Worm (Caenorhabditis elegans) whole organism, late embryonic: ENCODE measurements around the gene T22G5.1.

ENCODE experiments used
- C08G9.2 ChIP-seq: sonication (generic microtip); optimal IDR thresholded peaks from 2 replicates; lab custom pipeline; 2016; ENCODE audit warnings: mild to moderate bottlenecking, missing genetic modification characterization, moderate library complexity, missing compliant biosample characterization
- F13H6.1 ChIP-seq: sonication (generic microtip); optimal IDR thresholded peaks from 2 replicates; lab custom pipeline; 2016; ENCODE audit warnings: missing genetic modification characterization, missing compliant biosample characterization
- K02D7.2 ChIP-seq: sonication (generic microtip); optimal IDR thresholded peaks from 2 replicates; lab custom pipeline; 2017; ENCODE audit warnings: mild to moderate bottlenecking, missing genetic modification characterization, missing compliant biosample characterization
- K09A11.1 ChIP-seq: sonication (generic microtip); optimal IDR thresholded peaks from 2 replicates; lab custom pipeline; 2017; ENCODE audit warnings: antibody characterized with exemption, mild to moderate bottlenecking, missing genetic modification characterization, missing compliant biosample characterization; ENCODE audit not compliant: insufficient read depth
- T23F11.4 ChIP-seq: fragments of 200-800 bp; sonication (Bioruptor generic); optimal IDR thresholded peaks from 2 replicates; lab custom pipeline; 2018; ENCODE audit warnings: mild to moderate bottlenecking, missing genetic modification characterization, missing compliant biosample characterization
- ahr-1 ChIP-seq: sonication (generic microtip); optimal IDR thresholded peaks from 2 replicates; lab custom pipeline; 2016; ENCODE audit warnings: missing genetic modification characterization, missing compliant biosample characterization
- ceh-18 ChIP-seq: sonication (generic microtip); optimal IDR thresholded peaks from 2 replicates; lab custom pipeline; 2016; ENCODE audit warnings: missing genetic modification characterization, missing compliant biosample characterization
- ceh-22 ChIP-seq: sonication (generic microtip); optimal IDR thresholded peaks from 2 replicates; lab custom pipeline; 2017; ENCODE audit warnings: missing biosample characterization, missing genetic modification characterization
- ceh-24 ChIP-seq: sonication (generic microtip); optimal IDR thresholded peaks from 2 replicates; lab custom pipeline; 2016; ENCODE audit warnings: mild to moderate bottlenecking, missing genetic modification characterization, missing compliant biosample characterization
- ceh-31 ChIP-seq: sonication (generic microtip); optimal IDR thresholded peaks from 2 replicates; lab custom pipeline; 2016; ENCODE audit warnings: missing genetic modification characterization, missing compliant biosample characterization
- ceh-45 ChIP-seq: fragments of 200-800 bp; sonication (Bioruptor generic); IDR thresholded peaks from 2 replicates; pipeline ENCODE4 v1.3.6; 2022; ENCODE audit warnings: missing genetic modification reagents, missing genetic modification characterization, missing compliant biosample characterization
- ceh-6 ChIP-seq: fragments of 200-800 bp; sonication (Bioruptor generic); optimal IDR thresholded peaks from 2 replicates; lab custom pipeline; 2018; ENCODE audit warnings: mild to moderate bottlenecking, missing genetic modification characterization, missing compliant biosample characterization
- ceh-9 ChIP-seq: sonication (generic microtip); optimal IDR thresholded peaks from 2 replicates; lab custom pipeline; 2016; ENCODE audit warnings: mild to moderate bottlenecking, missing genetic modification characterization, inconsistent platforms, missing compliant biosample characterization
- che-1 ChIP-seq: sonication (generic microtip); optimal IDR thresholded peaks from 2 replicates; lab custom pipeline; 2016; ENCODE audit warnings: mild to moderate bottlenecking, missing genetic modification characterization, missing compliant biosample characterization
- dve-1 ChIP-seq: sonication (generic microtip); optimal IDR thresholded peaks from 2 replicates; lab custom pipeline; 2017; ENCODE audit warnings: antibody characterized with exemption, mild to moderate bottlenecking, missing genetic modification characterization, missing compliant biosample characterization
- elt-4 ChIP-seq: sonication (generic microtip); optimal IDR thresholded peaks from 2 replicates; lab custom pipeline; 2016; ENCODE audit warnings: missing genetic modification characterization, missing compliant biosample characterization
- ets-4 ChIP-seq: sonication (generic microtip); optimal IDR thresholded peaks from 2 replicates; lab custom pipeline; 2016; ENCODE audit warnings: missing genetic modification characterization, missing compliant biosample characterization
- fax-1 ChIP-seq: sonication (generic microtip); optimal IDR thresholded peaks from 2 replicates; lab custom pipeline; 2016; ENCODE audit warnings: missing genotype, missing genetic modification characterization, missing compliant biosample characterization
- fkh-10 ChIP-seq: fragments of 150-350 bp; optimal IDR thresholded peaks from 2 replicates; lab custom pipeline; 2014; ENCODE audit warnings: missing biosample characterization, missing genetic modification reagents, missing genetic modification characterization
- fkh-6 ChIP-seq: sonication (generic microtip); optimal IDR thresholded peaks from 2 replicates; lab custom pipeline; 2016; ENCODE audit warnings: missing genetic modification characterization, missing compliant biosample characterization
- hlh-15 ChIP-seq: sonication (generic microtip); optimal IDR thresholded peaks from 2 replicates; lab custom pipeline; 2016; ENCODE audit warnings: missing genetic modification characterization, missing compliant biosample characterization
- hlh-30 ChIP-seq: sonication (generic microtip); optimal IDR thresholded peaks from 2 replicates; lab custom pipeline; 2017; ENCODE audit warnings: antibody characterized with exemption, missing genetic modification characterization, missing compliant biosample characterization; ENCODE audit not compliant: insufficient read depth
- hlh-6 ChIP-seq: sonication (generic microtip); optimal IDR thresholded peaks from 2 replicates; lab custom pipeline; 2016; ENCODE audit warnings: missing genotype, missing genetic modification characterization, missing compliant biosample characterization
- madf-2 ChIP-seq: sonication (generic microtip); optimal IDR thresholded peaks from 2 replicates; lab custom pipeline; 2017; ENCODE audit warnings: missing genetic modification characterization, missing compliant biosample characterization
- mec-3 ChIP-seq: sonication (generic microtip); optimal IDR thresholded peaks from 2 replicates; lab custom pipeline; 2016; ENCODE audit warnings: borderline replicate concordance, missing genetic modification characterization, missing compliant biosample characterization
- nfya-1 ChIP-seq: sonication (generic microtip); optimal IDR thresholded peaks from 2 replicates; lab custom pipeline; 2017; ENCODE audit warnings: missing genetic modification characterization, mild to moderate bottlenecking, missing compliant biosample characterization, antibody characterized with exemption, moderate library complexity
- nhr-11 ChIP-seq: fragments of 150-350 bp; optimal IDR thresholded peaks from 2 replicates; lab custom pipeline; 2014; ENCODE audit warnings: missing biosample characterization, missing genetic modification characterization
- nhr-232 ChIP-seq: sonication (generic microtip); optimal IDR thresholded peaks from 2 replicates; lab custom pipeline; 2016; ENCODE audit warnings: missing genetic modification characterization, missing compliant biosample characterization
- odd-2 ChIP-seq: sonication (generic microtip); optimal IDR thresholded peaks from 2 replicates; lab custom pipeline; 2017; ENCODE audit warnings: antibody characterized with exemption, mild to moderate bottlenecking, missing genetic modification characterization, missing compliant biosample characterization
- pat-9 ChIP-seq: fragments of 200-800 bp; sonication (Bioruptor generic); optimal IDR thresholded peaks from 2 replicates; lab custom pipeline; 2018; ENCODE audit warnings: mild to moderate bottlenecking, missing genetic modification characterization, moderate library complexity, missing compliant biosample characterization
- pha-2 ChIP-seq: sonication (generic microtip); optimal IDR thresholded peaks from 2 replicates; lab custom pipeline; 2017; ENCODE audit warnings: mild to moderate bottlenecking, missing genetic modification characterization, missing compliant biosample characterization
- pros-1 ChIP-seq: fragments of 150-350 bp; optimal IDR thresholded peaks from 2 replicates; lab custom pipeline; 2014; ENCODE audit warnings: missing biosample characterization, missing genetic modification reagents, missing genetic modification characterization
- ref-2 ChIP-seq: sonication (generic microtip); optimal IDR thresholded peaks from 2 replicates; lab custom pipeline; 2016; ENCODE audit warnings: missing genetic modification characterization, missing compliant biosample characterization
- rnt-1 ChIP-seq: sonication (generic microtip); optimal IDR thresholded peaks from 2 replicates; lab custom pipeline; 2016; ENCODE audit warnings: missing genetic modification characterization, missing compliant biosample characterization
- syd-9 ChIP-seq: sonication (generic microtip); optimal IDR thresholded peaks from 2 replicates; lab custom pipeline; 2016; ENCODE audit warnings: mild to moderate bottlenecking, missing genetic modification characterization, moderate library complexity, missing compliant biosample characterization
- ttx-3 ChIP-seq: sonication (generic microtip); optimal IDR thresholded peaks from 2 replicates; lab custom pipeline; 2016; ENCODE audit warnings: missing genetic modification reagents, missing genetic modification characterization, missing compliant biosample characterization
- unc-42 ChIP-seq: sonication (generic microtip); optimal IDR thresholded peaks from 2 replicates; lab custom pipeline; 2016; ENCODE audit warnings: missing genotype, missing genetic modification characterization, missing compliant biosample characterization
- ztf-16 ChIP-seq: sonication (generic microtip); optimal IDR thresholded peaks from 2 replicates; lab custom pipeline; 2017; ENCODE audit warnings: missing genetic modification characterization, missing compliant biosample characterization

The T22G5.1 gene

ce11 chrV:13854306-13854705 is 22.3 kb upstream of the T22G5.1 start, which contains the start of gene ttr-21:
Gene ttr-21 (minus strand): TSS chrV:13854405.
- TF ChIP-seq ceh-31 (tag; lab: Kevin White, UChicago) = no peak
- TF ChIP-seq mec-3 (tag; lab: Kevin White, UChicago) = no peak
- no peak for TF ChIP-seq pros-1 (tag; lab: Kevin White, UChicago)
- TF ChIP-seq fkh-6 = no peak
- TF ChIP-seq, all 69 proteins: peak for 0

ce11 chrV:13856376-13856775 is 20.3 kb upstream of the T22G5.1 start, which contains the start of gene srx-134:
Gene srx-134 (minus strand): TSS chrV:13856476.
- TF ChIP-seq ceh-24 = no peak
- TF ChIP-seq hlh-30 (tag; lab: Kevin White, UChicago) = no peak
- TF ChIP-seq ahr-1 (tag; lab: Kevin White, UChicago) = no peak
- TF ChIP-seq ets-4 (tag; lab: Kevin White, UChicago) = no peak
- no peak for TF ChIP-seq nhr-11
- no peak for TF ChIP-seq pros-1 (tag; lab: Kevin White, UChicago)
- TF ChIP-seq ref-2 (tag; lab: Kevin White, UChicago) = no peak
- TF ChIP-seq fax-1 (tag; lab: Kevin White, UChicago) = no peak
- no peak for TF ChIP-seq dve-1 (tag; lab: Kevin White, UChicago)
- TF ChIP-seq K02D7.2 (tag; lab: Kevin White, UChicago) = no peak
- TF ChIP-seq che-1 (tag; lab: Kevin White, UChicago) = no peak
- no peak for TF ChIP-seq hlh-6
- TF ChIP-seq rnt-1 = no peak
- TF ChIP-seq madf-2 (tag; lab: Kevin White, UChicago) = no peak
- no peak for TF ChIP-seq nhr-232 (tag; lab: Kevin White, UChicago)
- no peak for TF ChIP-seq pha-2
- TF ChIP-seq T23F11.4 = no peak
- no peak for TF ChIP-seq ztf-16 (tag; lab: Kevin White, UChicago)
- TF ChIP-seq unc-42 (tag; lab: Kevin White, UChicago) = no peak
- TF ChIP-seq pat-9 (tag; lab: Kevin White, UChicago) = no peak

ce11 chrV:13857132-13857531 is 19.5 kb upstream of the T22G5.1 start, which contains the start of gene srx-136:
Gene srx-136 (plus strand): TSS chrV:13857432.
- TF ChIP-seq hlh-15 = no peak

ce11 chrV:13858906-13859305 is 17.7 kb upstream of the T22G5.1 start, which contains the start of gene srx-135:
Gene srx-135 (plus strand): TSS chrV:13859206.
- TF ChIP-seq ets-4 (tag; lab: Kevin White, UChicago) (no peak), pat-9 (tag; lab: Kevin White, UChicago) (no peak), ceh-18 (tag; lab: Kevin White, UChicago) (no peak), syd-9 (tag; lab: Kevin White, UChicago) (no peak), K09A11.1 (no peak), ceh-22 (tag; lab: Kevin White, UChicago) (no peak), C08G9.2 (tag; lab: Kevin White, UChicago) (no peak), elt-4 (tag; lab: Kevin White, UChicago) (no peak), hlh-30 (tag; lab: Kevin White, UChicago) (no peak), hlh-15 (no peak), odd-2 (tag; lab: Kevin White, UChicago) (no peak), dve-1 (tag; lab: Kevin White, UChicago) (no peak), F13H6.1 (no peak), ceh-45 (GFP tag; lab: Robert Waterston, UW) (no peak), fkh-10 (GFP tag; lab: Kevin White, UChicago) (no peak), ceh-6 (GFP tag; lab: Kevin White, UChicago) (no peak)

- TF ChIP-seq ttx-3 (tag; lab: Kevin White, UChicago) = no peak
- TF ChIP-seq nfya-1 (tag; lab: Kevin White, UChicago) = no peak
- no peak for TF ChIP-seq ahr-1 (tag; lab: Kevin White, UChicago)
- no peak for TF ChIP-seq ceh-9 (tag; lab: Kevin White, UChicago)
- TF ChIP-seq, all 69 proteins: peak for 0
Observed at ce11 chrV:13862505-13862904, 14.1 kb upstream of the T22G5.1 start, which contains the start of gene srx-137. Gene srx-137 (plus strand): TSS chrV:13862805.
